Worm (Caenorhabditis elegans) whole organism, young adult: ENCODE measurements around the gene mrps-10.
A peak's percentile ranks its signal among the peaks of the same experiment; 100 is the strongest.

ENCODE experiments used
- B0336.3 ChIP-seq: fragments of 200-800 bp; sonication (Bioruptor generic); IDR thresholded peaks from 2 replicates; pipeline ENCODE4 v1.3.6; 2022; ENCODE audit warnings: missing genetic modification characterization, missing compliant biosample characterization
- Y56A3A.18 ChIP-seq: fragments of 200-800 bp; sonication (Bioruptor generic); IDR thresholded peaks from 2 replicates; pipeline ENCODE4 v1.3.6; 2022; ENCODE audit warnings: missing genetic modification reagents, missing genetic modification characterization, missing compliant biosample characterization
- ama-1 ChIP-seq, 3 experiments: fragments of 150-350 bp in 1 of 3; sonication (generic microtip) in 2 of 3; optimal IDR thresholded peaks; 2 replicates each; lab custom pipeline; 2014 to 2018; ENCODE audit warnings: missing biosample characterization in 2 of 3, missing genetic modification characterization in 2 of 3, missing genetic modification reagents in 2 of 3
- attf-3 ChIP-seq: fragments of 200-800 bp; sonication (Bioruptor generic); conservative IDR thresholded peaks from 2 replicates; pipeline ENCODE4 v1.3.6; 2022; ENCODE audit warnings: missing genetic modification reagents, missing genetic modification characterization, missing compliant biosample characterization
- ceh-79 ChIP-seq: sonication (generic microtip); optimal IDR thresholded peaks from 2 replicates; lab custom pipeline; 2017; ENCODE audit warnings: mild to moderate bottlenecking, missing genetic modification characterization, missing compliant biosample characterization
- hlh-12 ChIP-seq: sonication (generic microtip); optimal IDR thresholded peaks from 2 replicates; lab custom pipeline; 2016; ENCODE audit warnings: missing genetic modification characterization, missing compliant biosample characterization
- madf-3 ChIP-seq: fragments of 200-800 bp; sonication (Bioruptor generic); IDR thresholded peaks from 2 replicates; pipeline ENCODE4 v1.3.6; 2022; ENCODE audit warnings: missing genetic modification reagents, missing genetic modification characterization, missing compliant biosample characterization
- nhr-120 ChIP-seq: fragments of 200-800 bp; sonication (Bioruptor generic); IDR thresholded peaks from 2 replicates; pipeline ENCODE4 v1.3.6; 2022; ENCODE audit warnings: missing genetic modification characterization, missing compliant biosample characterization
- xnd-1 ChIP-seq: sonication (generic microtip); optimal IDR thresholded peaks from 2 replicates; lab custom pipeline; 2016; ENCODE audit warnings: missing genotype, missing genetic modification reagents, missing genetic modification characterization, missing compliant biosample characterization

ce11 chrIII:12880704-12881103 lies 45.7 kb upstream of the mrps-10 start:
- TF ChIP-seq B0336.3 (GFP tag; lab: Robert Waterston, UW), result no peak
- TF ChIP-seq nhr-120 (GFP tag; lab: Robert Waterston, UW), result no peak
- TF ChIP-seq Y56A3A.18 (GFP tag; lab: Robert Waterston, UW), result no peak
- no peak for TF ChIP-seq ama-1 (optimal IDR thresholded peaks at IDR 0.05; lab: Kevin White, UChicago)
- TF ChIP-seq ama-1 (GFP tag; optimal IDR thresholded peaks at IDR 0.05; lab: Kevin White, UChicago), result peak in 1 of 2 experiments; percentile 8
- no peak for TF ChIP-seq madf-3
- peak; percentile 64 for TF ChIP-seq xnd-1
- no peak for TF ChIP-seq hlh-12 (tag; lab: Kevin White, UChicago)
- no peak for TF ChIP-seq ceh-79 (tag; lab: Kevin White, UChicago)
- no peak for TF ChIP-seq attf-3 (GFP tag; lab: Robert Waterston, UW)
